Worm (Caenorhabditis elegans): ENCODE measurements around the gene C32D5.4.

Gene C32D5.4

DNA sequence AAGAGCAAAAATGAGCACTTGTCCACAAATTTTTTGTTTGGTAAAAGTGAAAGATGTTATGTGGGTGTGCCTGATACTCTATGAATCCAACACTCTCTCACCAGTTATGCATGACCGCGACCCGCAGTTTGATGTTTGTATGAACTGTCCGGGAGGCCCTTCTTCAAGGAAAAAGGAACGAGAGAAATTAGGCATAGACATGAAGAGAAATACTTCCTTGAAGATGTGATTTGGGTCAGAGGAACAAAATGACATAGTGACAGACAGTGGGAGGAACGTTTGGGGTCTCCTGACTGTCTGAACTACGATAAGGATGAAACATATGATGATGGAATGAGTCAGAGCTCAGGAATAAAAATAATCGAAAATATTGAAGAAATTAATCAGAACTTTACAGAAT, 18.2 kb upstream of the C32D5.4 start:
- TF ChIP-seq ceh-83 (GFP tag; optimal IDR thresholded peaks at IDR 0.05) (no peak), nhr-76 (tag; optimal IDR thresholded peaks at IDR 0.05) (no peak), pha-4 (tag; optimal IDR thresholded peaks at IDR 0.05) (no peak), tbx-8 (GFP tag; optimal IDR thresholded peaks at IDR 0.05) (no peak), mep-1 (tag; optimal IDR thresholded peaks at IDR 0.05) (no peak), lsy-2 (tag; optimal IDR thresholded peaks at IDR 0.05) (no peak), blmp-1 (tag; optimal IDR thresholded peaks at IDR 0.05) (no peak), zip-8 (tag; optimal IDR thresholded peaks at IDR 0.05) (no peak), lin-13 (tag; optimal IDR thresholded peaks at IDR 0.05) (no peak), ces-1 (GFP tag; optimal IDR thresholded peaks at IDR 0.05) (no peak), mab-5 (tag; optimal IDR thresholded peaks at IDR 0.05) (no peak), unc-120 (tag; optimal IDR thresholded peaks at IDR 0.05; ENCODE audit: poor library complexity, severe bottlenecking) (no peak), cnd-1 (tag; optimal IDR thresholded peaks at IDR 0.05) (no peak), lin-32 (GFP tag; optimal IDR thresholded peaks at IDR 0.05) (no peak), snpc-4 (tag; optimal IDR thresholded peaks at IDR 0.05) (no peak), elt-1 (tag; optimal IDR thresholded peaks at IDR 0.05; ENCODE audit: borderline replicate concordance, insufficient read depth) (no peak), unc-62 (GFP tag; optimal IDR thresholded peaks at IDR 0.05) (no peak), ztf-11 (tag; optimal IDR thresholded peaks at IDR 0.05) (no peak), ceh-43 (GFP tag; optimal IDR thresholded peaks at IDR 0.05) (no peak), nhr-12 (tag; optimal IDR thresholded peaks at IDR 0.05) (no peak)

DNA sequence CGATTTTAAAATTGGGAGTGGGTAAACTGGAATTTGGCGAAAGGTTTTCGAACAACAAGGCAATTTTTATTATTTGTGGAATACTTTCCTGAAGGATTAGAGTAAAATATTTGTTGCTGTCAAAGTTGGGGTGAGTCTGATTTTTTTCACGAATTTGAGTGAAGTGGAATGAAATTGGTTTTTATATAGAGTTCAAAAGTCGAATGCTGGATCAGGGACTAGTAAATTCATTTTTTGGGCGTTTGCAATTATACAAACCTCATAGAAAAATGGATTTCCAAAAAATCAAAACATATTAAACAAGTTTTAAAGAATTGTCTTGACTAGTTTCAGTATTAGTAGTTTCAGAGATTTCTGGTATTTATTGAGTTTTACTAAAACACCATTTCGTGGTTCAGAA, 17.1 kb upstream of the C32D5.4 start, which contains the start of gene C32D5.7:
Gene C32D5.7, minus strand, starts transcription at position 101 of the 400 bp plus-strand sequence.
- TF ChIP-seq drap-1 (GFP tag; optimal IDR thresholded peaks at IDR 0.05) (no peak), nhr-28 (tag; optimal IDR thresholded peaks at IDR 0.05) (no peak), ceh-83 (GFP tag; optimal IDR thresholded peaks at IDR 0.05) (no peak), mep-1 (tag; optimal IDR thresholded peaks at IDR 0.05) (no peak), nhr-76 (tag; optimal IDR thresholded peaks at IDR 0.05) (no peak), unc-39 (tag; optimal IDR thresholded peaks at IDR 0.05) (no peak), zip-8 (tag; optimal IDR thresholded peaks at IDR 0.05) (no peak), elt-1 (tag; optimal IDR thresholded peaks at IDR 0.05; ENCODE audit: borderline replicate concordance, insufficient read depth) (no peak), cnd-1 (tag; optimal IDR thresholded peaks at IDR 0.05) (no peak), bed-3 (GFP tag; optimal IDR thresholded peaks at IDR 0.05) (no peak), unc-120 (tag; optimal IDR thresholded peaks at IDR 0.05; ENCODE audit: poor library complexity, severe bottlenecking) (no peak), ces-1 (GFP tag; optimal IDR thresholded peaks at IDR 0.05) (no peak), hlh-1 (tag; optimal IDR thresholded peaks at IDR 0.05) (no peak), mls-2 (tag; optimal IDR thresholded peaks at IDR 0.05) (no peak), ceh-39 (tag; optimal IDR thresholded peaks at IDR 0.05) (no peak)

DNA sequence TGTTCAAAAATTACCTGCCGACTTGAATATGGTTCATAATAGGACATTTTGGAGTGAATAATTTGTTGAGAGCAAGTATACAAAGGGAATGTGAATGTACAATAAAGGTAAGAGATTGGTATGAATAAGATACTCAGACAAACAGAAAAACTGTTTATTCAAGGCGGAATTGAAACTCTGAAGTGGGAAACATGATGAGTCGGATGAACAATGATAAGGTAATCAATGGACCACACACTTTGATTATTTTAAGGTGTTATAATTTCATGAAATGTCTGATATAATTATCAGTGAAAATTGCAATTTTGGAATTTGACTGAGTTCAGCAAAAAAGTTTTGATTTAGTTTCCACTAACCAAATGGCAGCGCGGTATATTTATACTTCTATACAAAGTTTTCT, 16.6 kb upstream of the C32D5.4 start:
- TF ChIP-seq lsy-2 (tag; optimal IDR thresholded peaks at IDR 0.05) (no peak), ham-2 (GFP tag; optimal IDR thresholded peaks at IDR 0.05) (no peak), pha-4 (tag; optimal IDR thresholded peaks at IDR 0.05) (no peak), nhr-76 (tag; optimal IDR thresholded peaks at IDR 0.05) (no peak), tbx-8 (GFP tag; optimal IDR thresholded peaks at IDR 0.05) (no peak), nhr-237 (tag; optimal IDR thresholded peaks at IDR 0.05) (no peak), unc-39 (tag; optimal IDR thresholded peaks at IDR 0.05) (no peak), hlh-1 (tag; optimal IDR thresholded peaks at IDR 0.05) (no peak), M03D4.4 (tag; optimal IDR thresholded peaks at IDR 0.05) (no peak), nhr-12 (tag; optimal IDR thresholded peaks at IDR 0.05) (no peak), snpc-4 (tag; optimal IDR thresholded peaks at IDR 0.05) (no peak), flh-1 (GFP tag; optimal IDR thresholded peaks at IDR 0.05) (no peak), elt-1 (tag; optimal IDR thresholded peaks at IDR 0.05; ENCODE audit: borderline replicate concordance, insufficient read depth) (no peak), ztf-11 (tag; optimal IDR thresholded peaks at IDR 0.05) (no peak), bed-3 (GFP tag; optimal IDR thresholded peaks at IDR 0.05) (no peak), lin-32 (GFP tag; optimal IDR thresholded peaks at IDR 0.05) (no peak), unc-62 (GFP tag; optimal IDR thresholded peaks at IDR 0.05) (no peak), zip-8 (tag; optimal IDR thresholded peaks at IDR 0.05) (no peak)

DNA sequence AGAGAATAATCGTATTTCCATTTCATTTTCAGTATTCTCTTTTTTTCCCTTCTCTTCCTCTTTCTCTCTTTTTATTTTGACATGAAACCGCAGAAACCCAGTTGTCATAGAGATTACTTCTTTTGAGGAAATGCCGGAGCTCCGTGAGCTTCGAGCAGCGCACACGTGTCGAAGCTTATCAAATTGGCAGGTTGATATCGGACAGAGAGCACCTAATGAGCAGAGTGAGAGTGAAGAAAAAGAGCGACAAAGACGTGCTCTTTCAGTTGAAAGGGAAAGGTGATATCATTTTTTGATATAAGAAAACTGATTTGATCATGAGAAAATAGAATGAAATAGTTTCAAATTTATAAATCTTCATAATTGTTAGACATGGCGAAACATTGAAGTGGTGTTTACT, 12.5 kb upstream of the C32D5.4 start, which contains the start of gene C32D5.14:
Gene C32D5.14, plus strand, starts transcription at position 131 of the 400 bp plus-strand sequence.
- no peak for TF ChIP-seq bed-3 (GFP tag; optimal IDR thresholded peaks at IDR 0.05)
- TF ChIP-seq elt-3 (tag; optimal IDR thresholded peaks at IDR 0.05): no peak
- no peak for TF ChIP-seq unc-39 (tag; optimal IDR thresholded peaks at IDR 0.05)
- TF ChIP-seq lin-32 (GFP tag; optimal IDR thresholded peaks at IDR 0.05): no peak
- TF ChIP-seq hlh-1 (tag; optimal IDR thresholded peaks at IDR 0.05): no peak
- TF ChIP-seq blmp-1 (tag; optimal IDR thresholded peaks at IDR 0.05): no peak
- no peak for TF ChIP-seq drap-1 (GFP tag; optimal IDR thresholded peaks at IDR 0.05)
- no peak for TF ChIP-seq M03D4.4 (tag; optimal IDR thresholded peaks at IDR 0.05)
- TF ChIP-seq lin-13 (tag; optimal IDR thresholded peaks at IDR 0.05): no peak
- TF ChIP-seq ceh-39 (tag; optimal IDR thresholded peaks at IDR 0.05): no peak
- TF ChIP-seq elt-1 (tag; optimal IDR thresholded peaks at IDR 0.05; ENCODE audit: borderline replicate concordance, insufficient read depth): no peak
- no peak for TF ChIP-seq zip-8 (tag; optimal IDR thresholded peaks at IDR 0.05)
- TF ChIP-seq lsy-2 (tag; optimal IDR thresholded peaks at IDR 0.05): no peak
- TF ChIP-seq snpc-4 (tag; optimal IDR thresholded peaks at IDR 0.05): no peak
- no peak for TF ChIP-seq flh-1 (GFP tag; optimal IDR thresholded peaks at IDR 0.05)
- no peak for TF ChIP-seq nhr-2 (tag; optimal IDR thresholded peaks at IDR 0.05)
- no peak for TF ChIP-seq mls-2 (tag; optimal IDR thresholded peaks at IDR 0.05)
- no peak for TF ChIP-seq ceh-83 (GFP tag; optimal IDR thresholded peaks at IDR 0.05)
